Fruit fly (Drosophila melanogaster): ENCODE data around the gene Aldh7A1.

DNA sequence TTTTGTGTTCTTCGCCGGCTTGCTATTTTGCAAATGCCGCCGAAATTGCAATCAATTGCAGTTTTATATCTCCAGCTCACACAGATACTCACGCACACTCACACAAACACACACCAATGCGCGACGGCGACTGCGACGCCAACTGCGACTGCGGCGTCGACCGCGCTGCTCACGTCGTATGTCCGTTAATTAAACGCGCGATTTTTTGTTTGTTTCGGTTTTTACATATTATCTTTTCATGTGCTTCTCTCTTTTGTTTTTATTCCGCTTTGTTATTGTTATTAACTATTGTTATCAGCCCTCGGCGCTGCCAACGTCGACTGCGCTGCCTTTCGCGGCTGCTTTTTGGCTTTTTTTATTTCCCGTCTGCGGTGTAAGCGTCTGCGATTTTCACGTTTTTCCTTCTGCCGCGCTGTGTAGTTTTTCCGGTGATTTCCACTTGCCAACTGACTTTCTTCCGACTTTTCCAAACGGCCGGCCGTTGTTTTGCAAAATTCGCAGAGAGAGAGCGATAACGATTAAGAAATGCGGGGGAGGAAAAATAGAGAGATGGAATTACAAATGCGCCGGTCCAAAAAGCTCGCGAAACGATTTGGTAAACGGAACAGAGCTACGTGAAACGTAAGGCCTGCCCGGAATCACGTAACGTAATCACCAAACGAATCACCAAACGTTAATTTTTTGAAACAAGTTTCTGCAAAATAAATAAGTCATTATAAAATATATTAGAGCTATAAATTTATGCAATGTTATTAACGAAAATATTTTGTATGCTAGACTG, 33.6 kb downstream of the Aldh7A1 start, which contains the start of gene fz2:
- TF ChIP-seq Hr78 (GFP tag; optimal IDR thresholded peaks at IDR 0.05): no peak
- TF ChIP-seq Hr83 (GFP tag; optimal IDR thresholded peaks at IDR 0.05; ENCODE audit: poor library complexity, severe bottlenecking): no peak
- TF ChIP-seq psq (GFP tag; optimal IDR thresholded peaks at IDR 0.05): no peak
- TF ChIP-seq Abd-B (GFP tag; optimal IDR thresholded peaks at IDR 0.05): no peak
- TF ChIP-seq Sp1 (GFP tag; optimal IDR thresholded peaks at IDR 0.05): no peak
- TF ChIP-seq CG9705 (GFP tag; optimal IDR thresholded peaks at IDR 0.05): no peak
- TF ChIP-seq OdsH (GFP tag; optimal IDR thresholded peaks at IDR 0.05): no peak

Measured in whole organism, wandering third instar larva.